Worm (Caenorhabditis elegans) whole organism, young adult: Measurements from ENCODE around the gene F09G8.7.

Experiments used
- B0019.2 ChIP-seq: fragments of 200-800 bp; sonication (Bioruptor generic); conservative IDR thresholded peaks from 2 replicates; pipeline ENCODE4 v1.3.6; 2022; ENCODE audit warnings: missing genetic modification reagents, missing genetic modification characterization, missing compliant biosample characterization
- B0035.1 ChIP-seq: sonication (generic microtip); optimal IDR thresholded peaks from 2 replicates; lab custom pipeline; 2016; ENCODE audit warnings: missing genetic modification characterization, mild to moderate bottlenecking, missing compliant biosample characterization, missing genotype, missing genetic modification reagents
- F39B2.1 ChIP-seq: fragments of 200-800 bp; sonication (Bioruptor generic); IDR thresholded peaks from 2 replicates; pipeline ENCODE4 v1.3.6; 2022; ENCODE audit warnings: missing genetic modification reagents, missing genetic modification characterization, missing compliant biosample characterization
- F49E8.2 ChIP-seq: sonication (generic microtip); optimal IDR thresholded peaks from 3 replicates; lab custom pipeline; 2017; ENCODE audit warnings: missing genetic modification characterization, mild to moderate bottlenecking, missing compliant biosample characterization, antibody characterized with exemption, moderate library complexity; ENCODE audit not compliant: insufficient read depth
- F55B11.4 ChIP-seq: sonication (generic microtip); optimal IDR thresholded peaks from 2 replicates; lab custom pipeline; 2016; ENCODE audit warnings: missing compliant biosample characterization, missing genetic modification characterization, borderline replicate concordance; ENCODE audit not compliant: insufficient read depth
- F57C9.4 ChIP-seq: sonication (generic microtip); optimal IDR thresholded peaks from 2 replicates; lab custom pipeline; 2017; ENCODE audit warnings: mild to moderate bottlenecking, missing genetic modification characterization, missing compliant biosample characterization
- K11D2.4 ChIP-seq: fragments of 200-800 bp; sonication (Bioruptor generic); IDR thresholded peaks from 2 replicates; pipeline ENCODE4 v1.3.6; 2022; ENCODE audit warnings: missing genetic modification reagents, missing genetic modification characterization, missing compliant biosample characterization
- T26A5.8 ChIP-seq: sonication (generic microtip); optimal IDR thresholded peaks from 2 replicates; lab custom pipeline; 2016; ENCODE audit warnings: missing genetic modification characterization, missing compliant biosample characterization
- akir-1 ChIP-seq: fragments of 200-800 bp; sonication (Bioruptor generic); optimal IDR thresholded peaks from 2 replicates; lab custom pipeline; 2018; ENCODE audit warnings: mild to moderate bottlenecking, missing genetic modification characterization, moderate library complexity, missing compliant biosample characterization
- aptf-2 ChIP-seq: fragments of 200-800 bp; sonication (Bioruptor generic); conservative IDR thresholded peaks from 2 replicates; pipeline ENCODE4 v1.3.6; 2022; ENCODE audit warnings: missing genetic modification reagents, missing genetic modification characterization, missing compliant biosample characterization
- aptf-3 ChIP-seq: fragments of 200-800 bp; sonication (Bioruptor generic); IDR thresholded peaks from 2 replicates; pipeline ENCODE4 v1.3.6; 2022; ENCODE audit warnings: missing genetic modification characterization, missing compliant biosample characterization
- athp-1 ChIP-seq: sonication (generic microtip); optimal IDR thresholded peaks from 2 replicates; lab custom pipeline; 2017; ENCODE audit warnings: mild to moderate bottlenecking, missing genetic modification characterization, missing compliant biosample characterization
- bed-2 ChIP-seq: fragments of 200-800 bp; sonication (Bioruptor generic); IDR thresholded peaks from 2 replicates; pipeline ENCODE4 v1.3.6; 2022; ENCODE audit warnings: missing genetic modification reagents, missing genetic modification characterization, missing compliant biosample characterization
- ccch-3 ChIP-seq: fragments of 200-800 bp; sonication (Bioruptor generic); optimal IDR thresholded peaks from 2 replicates; lab custom pipeline; 2018; ENCODE audit warnings: mild to moderate bottlenecking, missing genetic modification characterization, missing compliant biosample characterization
- cebp-1 ChIP-seq, 2 experiments: fragments of 200-800 bp in 1 of 2; sonication (Bioruptor generic) in 1 of 2; sonication (generic microtip) in 1 of 2; IDR thresholded peaks in 1 of 2; optimal IDR thresholded peaks in 1 of 2; 2 replicates each; pipeline versions ENCODE4 v1.3.6 to Lab custom; 2017 to 2022; ENCODE audit warnings: missing compliant biosample characterization in 2 of 2, missing genetic modification characterization in 2 of 2, mild to moderate bottlenecking in 1 of 2, missing genetic modification reagents in 1 of 2, moderate library complexity in 1 of 2
- ceh-27 ChIP-seq: fragments of 200-800 bp; sonication (Bioruptor generic); optimal IDR thresholded peaks from 2 replicates; lab custom pipeline; 2018; ENCODE audit warnings: mild to moderate bottlenecking, missing genetic modification characterization, moderate library complexity, missing compliant biosample characterization
- ceh-58 ChIP-seq: fragments of 200-800 bp; sonication (Bioruptor generic); IDR thresholded peaks from 2 replicates; pipeline ENCODE4 v1.3.6; 2022; ENCODE audit warnings: missing genetic modification characterization, missing compliant biosample characterization
- ceh-79 ChIP-seq: sonication (generic microtip); optimal IDR thresholded peaks from 2 replicates; lab custom pipeline; 2017; ENCODE audit warnings: mild to moderate bottlenecking, missing genetic modification characterization, missing compliant biosample characterization
- efl-1 ChIP-seq: fragments of 150-350 bp; optimal IDR thresholded peaks from 2 replicates; lab custom pipeline; 2014; ENCODE audit warnings: missing biosample characterization, missing genetic modification reagents, missing genetic modification characterization
- fkh-3 ChIP-seq: sonication (generic microtip); optimal IDR thresholded peaks from 2 replicates; lab custom pipeline; 2016; ENCODE audit warnings: mild to moderate bottlenecking, missing genetic modification characterization, missing compliant biosample characterization
- hlh-12 ChIP-seq: sonication (generic microtip); optimal IDR thresholded peaks from 2 replicates; lab custom pipeline; 2016; ENCODE audit warnings: missing genetic modification characterization, missing compliant biosample characterization
- lag-1 ChIP-seq: fragments of 200-800 bp; sonication (Bioruptor generic); IDR thresholded peaks from 2 replicates; pipeline ENCODE4 v1.3.6; 2022; ENCODE audit warnings: missing genetic modification reagents, missing genetic modification characterization, missing compliant biosample characterization
- lin-26 ChIP-seq: fragments of 200-800 bp; sonication (Bioruptor generic); IDR thresholded peaks from 2 replicates; pipeline ENCODE4 v1.3.6; 2022; ENCODE audit warnings: missing genetic modification reagents, missing genetic modification characterization, missing compliant biosample characterization
- lsl-1 ChIP-seq: fragments of 200-800 bp; sonication (Bioruptor generic); optimal IDR thresholded peaks from 2 replicates; lab custom pipeline; 2018; ENCODE audit warnings: mild to moderate bottlenecking, missing genetic modification characterization, moderate library complexity, missing compliant biosample characterization
- lsy-27 ChIP-seq: sonication (generic microtip); optimal IDR thresholded peaks from 2 replicates; lab custom pipeline; 2017; ENCODE audit warnings: missing genetic modification characterization, mild to moderate bottlenecking, missing compliant biosample characterization, antibody characterized with exemption, missing genotype, borderline replicate concordance; ENCODE audit not compliant: insufficient read depth
- madf-3 ChIP-seq: fragments of 200-800 bp; sonication (Bioruptor generic); IDR thresholded peaks from 2 replicates; pipeline ENCODE4 v1.3.6; 2022; ENCODE audit warnings: missing genetic modification reagents, missing genetic modification characterization, missing compliant biosample characterization
- mes-4 ChIP-seq: sonication (generic microtip); optimal IDR thresholded peaks from 2 replicates; lab custom pipeline; 2016; ENCODE audit warnings: missing genotype, missing genetic modification characterization, missing compliant biosample characterization
- rcor-1 ChIP-seq: fragments of 200-800 bp; sonication (Bioruptor generic); IDR thresholded peaks from 2 replicates; pipeline ENCODE4 v1.3.6; 2022; ENCODE audit warnings: missing genetic modification reagents, missing genetic modification characterization, missing compliant biosample characterization
- rpc-1 ChIP-seq, 2 experiments: fragments of 150-350 bp in 1 of 2; sonication (generic microtip) in 1 of 2; optimal IDR thresholded peaks; 2 replicates each; lab custom pipeline; 2014 to 2018; ENCODE audit warnings: missing biosample characterization in 1 of 2, missing genetic modification characterization in 1 of 2, missing genetic modification reagents in 1 of 2, missing genotype in 1 of 2
- snpc-1.3 ChIP-seq: sonication (generic microtip); optimal IDR thresholded peaks from 2 replicates; lab custom pipeline; 2017; ENCODE audit warnings: missing genetic modification characterization, mild to moderate bottlenecking, missing compliant biosample characterization, antibody characterized with exemption, moderate library complexity, missing genotype, missing genetic modification reagents; ENCODE audit not compliant: insufficient read depth
- snpc-4 ChIP-seq, 5 experiments: fragments of 150-350 bp in 1 of 5; sonication (generic microtip) in 4 of 5; optimal IDR thresholded peaks; 2 replicates each; lab custom pipeline; 2014 to 2018; ENCODE audit warnings: missing genetic modification characterization in 5 of 5, missing biosample characterization in 3 of 5, antibody characterized with exemption in 2 of 5, mild to moderate bottlenecking in 2 of 5, missing compliant biosample characterization in 2 of 5, missing genotype in 2 of 5, moderate library complexity in 2 of 5, missing genetic modification reagents in 1 of 5
- tbp1 ChIP-seq: fragments of 200-800 bp; sonication (Bioruptor generic); optimal IDR thresholded peaks from 2 replicates; lab custom pipeline; 2018; ENCODE audit warnings: mild to moderate bottlenecking, missing genetic modification characterization, missing compliant biosample characterization
- ztf-18 ChIP-seq: sonication (generic microtip); optimal IDR thresholded peaks from 2 replicates; lab custom pipeline; 2016; ENCODE audit warnings: missing genotype, mild to moderate bottlenecking, missing genetic modification characterization, missing compliant biosample characterization
- ztf-22 ChIP-seq: fragments of 200-800 bp; sonication (Bioruptor generic); optimal IDR thresholded peaks from 2 replicates; lab custom pipeline; 2018; ENCODE audit warnings: mild to moderate bottlenecking, missing genetic modification characterization, moderate library complexity, missing compliant biosample characterization
- ztf-25 ChIP-seq: fragments of 200-800 bp; sonication (Bioruptor generic); IDR thresholded peaks from 2 replicates; pipeline ENCODE4 v1.3.6; 2022; ENCODE audit warnings: missing genetic modification reagents, missing genetic modification characterization, missing compliant biosample characterization
- ztf-3 ChIP-seq: fragments of 200-800 bp; sonication (Bioruptor generic); optimal IDR thresholded peaks from 2 replicates; lab custom pipeline; 2018; ENCODE audit warnings: mild to moderate bottlenecking, missing genetic modification characterization, missing compliant biosample characterization
- ztf-6 ChIP-seq: fragments of 200-800 bp; sonication (Bioruptor generic); IDR thresholded peaks from 2 replicates; pipeline ENCODE4 v1.3.6; 2022; ENCODE audit warnings: missing genetic modification reagents, missing genetic modification characterization, missing compliant biosample characterization

The F09G8.7 gene

ce11 chrIII:8250007-8250683, 18.0 kb downstream of the F09G8.7 start, which contains the start of gene knl-1 (continued):
- TF ChIP-seq rpc-1 (optimal IDR thresholded peaks at IDR 0.05; lab: Kevin White, UChicago) = no peak
- no peak for TF ChIP-seq rpc-1 (tag; optimal IDR thresholded peaks at IDR 0.05; lab: Kevin White, UChicago)
- 0 out of 2 replicates have a peak, but pooled peaks have one; percentile 51 for TF ChIP-seq aptf-2 (GFP tag; lab: Robert Waterston, UW)
- TF ChIP-seq T26A5.8 (tag; lab: Kevin White, UChicago) = no peak
- peak; percentile 42 for TF ChIP-seq ztf-18 (tag; lab: Kevin White, UChicago)
- no peak for TF ChIP-seq lsy-27 (tag; lab: Kevin White, UChicago)
- TF ChIP-seq rcor-1 (GFP tag; lab: Robert Waterston, UW) = peak; percentile 45; the same call in 1 of the 2 replicates

- no peak for TF ChIP-seq ceh-27 (GFP tag; lab: Kevin White, UChicago)
- TF ChIP-seq akir-1 (GFP tag; lab: Kevin White, UChicago) = no peak
- TF ChIP-seq madf-3 (GFP tag; lab: Robert Waterston, UW) = no peak
- no peak for TF ChIP-seq F57C9.4 (tag; lab: Kevin White, UChicago)
- no peak for TF ChIP-seq aptf-3 (GFP tag; lab: Robert Waterston, UW)
- no peak for TF ChIP-seq B0019.2 (GFP tag; lab: Robert Waterston, UW)
- no peak for TF ChIP-seq tbp1 (GFP tag; lab: Kevin White, UChicago)
Measured at ce11 chrIII:8249381-8249780, 18.8 kb downstream of the F09G8.7 start, which contains the start of the genes C02F5.10 and C02F5.2. C02F5.10 (minus strand) TSS chrIII:8249481. C02F5.2 (plus strand) TSS chrIII:8249619.

- no peak for TF ChIP-seq B0019.2 (GFP tag; lab: Robert Waterston, UW)
- no peak for TF ChIP-seq ccch-3 (GFP tag; lab: Kevin White, UChicago)
- TF ChIP-seq hlh-12 (tag; lab: Kevin White, UChicago) = no peak
- TF ChIP-seq ztf-6 (GFP tag; lab: Robert Waterston, UW) = no peak
- no peak for TF ChIP-seq ceh-79
- TF ChIP-seq bed-2 (GFP tag; lab: Robert Waterston, UW) = no peak
- no peak for TF ChIP-seq fkh-3 (tag; lab: Kevin White, UChicago)
- TF ChIP-seq ceh-58 (GFP tag; lab: Robert Waterston, UW) = no peak
- TF ChIP-seq athp-1 (tag; lab: Kevin White, UChicago) = no peak
- no peak for TF ChIP-seq efl-1 (GFP tag; lab: Kevin White, UChicago)
- TF ChIP-seq snpc-4 (GFP tag; optimal IDR thresholded peaks at IDR 0.05; lab: Kevin White, UChicago) = no peak
- no peak for TF ChIP-seq snpc-4 (tag; optimal IDR thresholded peaks at IDR 0.05; lab: Kevin White, UChicago)
- TF ChIP-seq ztf-22 (GFP tag; lab: Kevin White, UChicago) = no peak
Measured at ce11 chrIII:8247051-8247450, 21.1 kb downstream of the F09G8.7 start, which contains the start of gene C02F5.13. C02F5.13 (plus strand) TSS chrIII:8247351.

ce11 chrIII:8245591-8245990, 22.6 kb downstream of the F09G8.7 start, which contains the start of gene C02F5.3:
C02F5.3 (plus strand) TSS chrIII:8245891.
- TF ChIP-seq ztf-3 (GFP tag; lab: Kevin White, UChicago) (no peak), lsl-1 (GFP tag; lab: Kevin White, UChicago) (no peak), snpc-1.3 (tag; lab: Kevin White, UChicago) (no peak), K11D2.4 (GFP tag; lab: Robert Waterston, UW) (no peak), F49E8.2 (tag; lab: Kevin White, UChicago) (no peak), lag-1 (GFP tag; lab: Robert Waterston, UW) (no peak), B0035.1 (tag; lab: Kevin White, UChicago) (no peak), cebp-1 (GFP tag; IDR thresholded peaks at IDR 0.05; lab: Robert Waterston, UW) (no peak), cebp-1 (tag; optimal IDR thresholded peaks at IDR 0.05; lab: Kevin White, UChicago) (no peak), F39B2.1 (no peak), ztf-25 (GFP tag; lab: Robert Waterston, UW) (no peak), ztf-18 (tag; lab: Kevin White, UChicago) (no peak), lin-26 (GFP tag; lab: Robert Waterston, UW) (no peak), F55B11.4 (tag; lab: Kevin White, UChicago) (no peak), mes-4 (tag; lab: Kevin White, UChicago) (no peak)
